Worm (Caenorhabditis elegans): ENCODE measurements around the gene F41G4.8.

F41G4.8 gene

ce11 chrX:16799065-16799663 lies 45.7 kb downstream of the F41G4.8 start (continued):
- TF ChIP-seq skn-1 (tag; optimal IDR thresholded peaks at IDR 0.05) (no peak), nhr-11 (tag; optimal IDR thresholded peaks at IDR 0.05) (peak; percentile 12), nhr-41 (GFP tag; IDR thresholded peaks at IDR 0.05) (no peak), zfp-2 (tag; optimal IDR thresholded peaks at IDR 0.05) (no peak), F37D6.2 (tag; optimal IDR thresholded peaks at IDR 0.05) (no peak), pha-4 (GFP tag; IDR thresholded peaks at IDR 0.05) (no peak), pha-4 (tag; optimal IDR thresholded peaks at IDR 0.05) (peak; percentile 39), lin-15B (tag; optimal IDR thresholded peaks at IDR 0.05) (no peak), nhr-237 (tag; optimal IDR thresholded peaks at IDR 0.05) (no peak), ztf-11 (tag; optimal IDR thresholded peaks at IDR 0.05) (no peak), tra-1 (GFP tag; IDR thresholded peaks at IDR 0.05) (no peak), spr-3 (GFP tag; optimal IDR thresholded peaks at IDR 0.05) (no peak), fkh-10 (GFP tag; optimal IDR thresholded peaks at IDR 0.05) (peak; percentile 51), daf-12 (tag; optimal IDR thresholded peaks at IDR 0.05) (no peak), hmg-1.1 (GFP tag; IDR thresholded peaks at IDR 0.05) (peak; percentile 72), mdl-1 (tag; optimal IDR thresholded peaks at IDR 0.05) (peak in 1 of 2 experiments; percentile 84), daf-8 (GFP tag; IDR thresholded peaks at IDR 0.05) (no peak), ceh-62 (tag; optimal IDR thresholded peaks at IDR 0.05) (no peak), dve-1 (tag; optimal IDR thresholded peaks at IDR 0.05; ENCODE audit: insufficient read depth) (peak; percentile 19), madf-9 (GFP tag; conservative IDR thresholded peaks at IDR 0.05) (no peak), unc-130 (GFP tag; optimal IDR thresholded peaks at IDR 0.05) (no peak), unc-39 (tag; optimal IDR thresholded peaks at IDR 0.05) (no peak), spr-1 (tag; optimal IDR thresholded peaks at IDR 0.05) (peak; percentile 5), nhr-42 (GFP tag; IDR thresholded peaks at IDR 0.05) (no peak), aha-1 (tag) (peak; percentile 34), aly-2 (tag; optimal IDR thresholded peaks at IDR 0.05) (no peak), Y5F2A.4 (GFP tag; optimal IDR thresholded peaks at IDR 0.05) (no peak), tag-97 (GFP tag; IDR thresholded peaks at IDR 0.05) (no peak), T20F7.1 (GFP tag; optimal IDR thresholded peaks at IDR 0.05) (no peak), sdz-12 (GFP tag; optimal IDR thresholded peaks at IDR 0.05) (no peak), arid-1 (GFP tag; conservative IDR thresholded peaks at IDR 0.05) (no peak)

ce11 chrX:16798621-16799020 lies 46.2 kb downstream of the F41G4.8 start:
- TF ChIP-seq hlh-11 (tag; optimal IDR thresholded peaks at IDR 0.05) (peak; percentile 78), pha-4 (GFP tag; IDR thresholded peaks at IDR 0.05) (peak; percentile 9; the same call in 1 of the 2 replicates), pha-4 (tag; optimal IDR thresholded peaks at IDR 0.05) (no peak), egl-27 (tag; optimal IDR thresholded peaks at IDR 0.05) (no peak), hif-1 (tag; optimal IDR thresholded peaks at IDR 0.05) (no peak), daf-16 (GFP tag; optimal IDR thresholded peaks at IDR 0.05) (no peak), daf-16 (tag; optimal IDR thresholded peaks at IDR 0.05) (peak; percentile 70), hmg-1.1 (GFP tag; IDR thresholded peaks at IDR 0.05) (no peak), saeg-2 (GFP tag; IDR thresholded peaks at IDR 0.05) (no peak), zfp-2 (tag; optimal IDR thresholded peaks at IDR 0.05) (no peak), cey-2 (tag; optimal IDR thresholded peaks at IDR 0.05; ENCODE audit: borderline replicate concordance, insufficient read depth) (no peak), unc-130 (GFP tag; optimal IDR thresholded peaks at IDR 0.05) (no peak), nhr-102 (tag; optimal IDR thresholded peaks at IDR 0.05) (peak; percentile 15), ceh-82 (tag; optimal IDR thresholded peaks at IDR 0.05) (no peak), mes-2 (tag; optimal IDR thresholded peaks at IDR 0.05; ENCODE audit: poor library complexity, severe bottlenecking) (no peak), unc-62 (GFP tag; optimal IDR thresholded peaks at IDR 0.05 in 1 of 2) (peak in 1 of 2 experiments; percentile 96), unc-62 (tag; optimal IDR thresholded peaks at IDR 0.05) (no peak), T20F7.1 (GFP tag; optimal IDR thresholded peaks at IDR 0.05) (peak; percentile 14), mep-1 (tag; optimal IDR thresholded peaks at IDR 0.05) (no peak), hlh-30 (tag; optimal IDR thresholded peaks at IDR 0.05; ENCODE audit: insufficient read depth) (peak; percentile 72), zip-2 (tag; optimal IDR thresholded peaks at IDR 0.05) (no peak), dve-1 (tag; optimal IDR thresholded peaks at IDR 0.05; ENCODE audit: insufficient read depth) (peak; percentile 28), lin-13 (GFP tag; optimal IDR thresholded peaks at IDR 0.05) (no peak), F44E2.7 (GFP tag; IDR thresholded peaks at IDR 0.05) (no peak), ceh-62 (tag; optimal IDR thresholded peaks at IDR 0.05) (no peak), nhr-28 (tag; optimal IDR thresholded peaks at IDR 0.05) (peak; percentile 51), tra-1 (GFP tag; IDR thresholded peaks at IDR 0.05) (peak; percentile 41; the same call in 1 of the 2 replicates), dmd-6 (GFP tag; IDR thresholded peaks at IDR 0.05) (peak; percentile 34), nhr-77 (tag; optimal IDR thresholded peaks at IDR 0.05) (no peak)

All from whole organism, L4 larva.